Fruit fly (Drosophila melanogaster): Measurements from ENCODE around the gene CG12496.

dm6 chrX:2425755-2426154, 15.1 kb upstream of the CG12496 start, which contains the start of gene CG32797:
- TF ChIP-seq CG12769 (tag; optimal IDR thresholded peaks at IDR 0.05): no peak
- no peak for TF ChIP-seq CG14710 (tag; optimal IDR thresholded peaks at IDR 0.05)

All from whole organism, embryonic.